Fruit fly (Drosophila melanogaster) whole organism, embryonic: ENCODE data around the gene mRpL3.
"Not testable (repeated sequence)": the region's sequence is repeated elsewhere in the genome, so short reads cannot be mapped to it uniquely, and the experiment has no call there.

Source experiments
- Bgb ChIP-seq: fragments of 200-800 bp; sonication (Bioruptor generic); IDR thresholded peaks from 2 replicates; pipeline ENCODE4 v1.3.6; 2022; ENCODE audit warnings: missing biosample characterization, missing genetic modification characterization; ENCODE audit not compliant: partially characterized antibody
- CG13287 ChIP-seq: fragments of 200-800 bp; sonication (Bioruptor generic); IDR thresholded peaks from 2 replicates; pipeline ENCODE4 v1.3.6; 2022; ENCODE audit warnings: missing biosample characterization, missing genetic modification characterization; ENCODE audit not compliant: partially characterized antibody
- CG14860 ChIP-seq: fragments of 200-800 bp; sonication (Bioruptor generic); IDR thresholded peaks from 3 replicates; pipeline ENCODE4 v1.3.6; 2022; ENCODE audit warnings: missing biosample characterization, missing genetic modification characterization; ENCODE audit not compliant: partially characterized antibody
- CG2129 ChIP-seq: fragments of 200-800 bp; sonication (Bioruptor generic); IDR thresholded peaks from 2 replicates; pipeline ENCODE4 v1.3.6; 2022; ENCODE audit warnings: missing biosample characterization, missing genetic modification characterization; ENCODE audit not compliant: partially characterized antibody
- CG30020 ChIP-seq: fragments of 200-800 bp; optimal IDR thresholded peaks from 2 replicates; lab custom pipeline; 2019; ENCODE audit warnings: missing biosample characterization, mild to moderate bottlenecking, missing genetic modification characterization, moderate library complexity
- CG32532 ChIP-seq: fragments of 200-800 bp; sonication (Bioruptor generic); IDR thresholded peaks from 2 replicates; pipeline ENCODE4 v1.3.6; 2022; ENCODE audit warnings: missing biosample characterization, missing genetic modification characterization
- CG34224 ChIP-seq: fragments of 200-800 bp; sonication (Bioruptor generic); IDR thresholded peaks from 3 replicates; pipeline ENCODE4 v1.3.6; 2022; ENCODE audit warnings: missing biosample characterization, missing genetic modification characterization; ENCODE audit not compliant: partially characterized antibody
- CG42726 ChIP-seq: fragments of 200-800 bp; sonication (Bioruptor generic); IDR thresholded peaks from 2 replicates; pipeline ENCODE4 v1.3.6; 2022; ENCODE audit warnings: missing biosample characterization, missing genetic modification characterization; ENCODE audit not compliant: partially characterized antibody
- CG7357 ChIP-seq: fragments of 200-800 bp; sonication (Bioruptor generic); IDR thresholded peaks from 3 replicates; pipeline ENCODE4 v1.3.6; 2022; ENCODE audit warnings: missing biosample characterization, missing genetic modification characterization
- CG8290 ChIP-seq, 3 experiments: fragments of 200-800 bp; sonication (Bioruptor generic); optimal IDR thresholded peaks; 2 replicates each; lab custom pipeline; 2016 to 2019; ENCODE audit warnings: missing biosample characterization in 3 of 3, missing genetic modification characterization in 3 of 3, mild to moderate bottlenecking in 2 of 3, moderate library complexity in 1 of 3
- Dll ChIP-seq: fragments of 200-800 bp; sonication (Bioruptor generic); IDR thresholded peaks from 4 replicates; pipeline ENCODE4 v1.3.6; 2022; ENCODE audit warnings: missing biosample characterization, missing genetic modification characterization; ENCODE audit not compliant: partially characterized antibody
- Dref ChIP-seq: fragments of 200-800 bp; sonication (Bioruptor generic); IDR thresholded peaks from 2 replicates; pipeline ENCODE4 v1.3.6; 2022; ENCODE audit warnings: missing biosample characterization, missing genetic modification characterization
- Gug ChIP-seq: fragments of 200-800 bp; sonication (Bioruptor generic); IDR thresholded peaks from 4 replicates; pipeline ENCODE4 v1.3.6; 2022; ENCODE audit warnings: missing biosample characterization, missing genetic modification characterization
- Hr78 ChIP-seq, 2 experiments: fragments of 200-800 bp in 1 of 2; fragments of >200 bp in 1 of 2; sonication (Bioruptor generic) in 1 of 2; optimal IDR thresholded peaks; 2 replicates each; lab custom pipeline; 2017 to 2019; ENCODE audit warnings: missing biosample characterization in 2 of 2, missing genetic modification characterization in 2 of 2, mild to moderate bottlenecking in 1 of 2, moderate library complexity in 1 of 2
- Med ChIP-seq: fragments of 200-800 bp; sonication (Bioruptor generic); peaks from one replicate; lab custom pipeline; 2016; ENCODE audit warnings: missing biosample characterization, missing genetic modification characterization, mild to moderate bottlenecking, inconsistent platforms, moderate library complexity
- Ptx1 ChIP-seq: fragments of 200-800 bp; sonication (Bioruptor generic); IDR thresholded peaks from 2 replicates; pipeline ENCODE4 v1.3.6; 2022; ENCODE audit warnings: missing biosample characterization, missing genetic modification characterization
- Rfx ChIP-seq: fragments of 200-800 bp; sonication (Bioruptor generic); IDR thresholded peaks from 2 replicates; pipeline ENCODE4 v1.3.6; 2022; ENCODE audit warnings: missing biosample characterization, missing genetic modification characterization
- Scr ChIP-seq: fragments of 200-800 bp; sonication (Bioruptor generic); IDR thresholded peaks from 2 replicates; pipeline ENCODE4 v1.3.6; 2022; ENCODE audit warnings: missing biosample characterization, missing genetic modification characterization; ENCODE audit not compliant: partially characterized antibody
- amos ChIP-seq: fragments of 200-800 bp; sonication (Bioruptor generic); IDR thresholded peaks from 2 replicates; pipeline ENCODE4 v1.3.6; 2022; ENCODE audit warnings: missing biosample characterization, missing genetic modification characterization; ENCODE audit not compliant: partially characterized antibody
- bbx ChIP-seq: fragments of 200-800 bp; sonication (Bioruptor generic); IDR thresholded peaks from 2 replicates; pipeline ENCODE4 v1.3.6; 2022; ENCODE audit warnings: missing biosample characterization, missing genetic modification characterization; ENCODE audit not compliant: partially characterized antibody
- chinmo ChIP-seq: fragments of 200-800 bp; sonication (Bioruptor generic); IDR thresholded peaks from 4 replicates; pipeline ENCODE4 v1.3.6; 2022; ENCODE audit warnings: missing biosample characterization, missing genetic modification characterization; ENCODE audit not compliant: partially characterized antibody
- crp ChIP-seq, 2 experiments: fragments of 200-800 bp; sonication (Bioruptor generic); optimal IDR thresholded peaks; 2 replicates in 1 of 2; 3 replicates in 1 of 2; lab custom pipeline; 2017; ENCODE audit warnings: missing biosample characterization in 2 of 2, missing genetic modification characterization in 2 of 2, mild to moderate bottlenecking in 1 of 2, moderate library complexity in 1 of 2
- hb ChIP-seq: fragments of 200-800 bp; sonication (Bioruptor generic); IDR thresholded peaks from 3 replicates; pipeline ENCODE4 v1.3.6; 2022; ENCODE audit warnings: missing biosample characterization, missing genetic modification characterization; ENCODE audit not compliant: partially characterized antibody
- hbn ChIP-seq: fragments of 200-800 bp; sonication (Bioruptor generic); IDR thresholded peaks from 2 replicates; pipeline ENCODE4 v1.3.6; 2022; ENCODE audit warnings: missing biosample characterization, missing genetic modification characterization; ENCODE audit not compliant: partially characterized antibody
- inv ChIP-seq: fragments of 200-800 bp; sonication (Bioruptor generic); IDR thresholded peaks from 2 replicates; pipeline ENCODE4 v1.3.6; 2022; ENCODE audit warnings: missing biosample characterization, missing genetic modification characterization; ENCODE audit not compliant: partially characterized antibody
- klu ChIP-seq: fragments of 200-800 bp; sonication (Bioruptor generic); IDR thresholded peaks from 2 replicates; pipeline ENCODE4 v1.3.6; 2022; ENCODE audit warnings: missing biosample characterization, missing genetic modification characterization
- knrl ChIP-seq: fragments of 200-800 bp; sonication (Bioruptor generic); IDR thresholded peaks from 3 replicates; pipeline ENCODE4 v1.3.6; 2022; ENCODE audit warnings: missing biosample characterization, missing genetic modification characterization; ENCODE audit not compliant: partially characterized antibody
- mld ChIP-seq: fragments of 200-800 bp; sonication (Bioruptor generic); IDR thresholded peaks from 3 replicates; pipeline ENCODE4 v1.3.6; 2022; ENCODE audit warnings: missing biosample characterization, missing genetic modification characterization; ENCODE audit not compliant: partially characterized antibody
- nerfin-2 ChIP-seq: fragments of 200-800 bp; sonication (Bioruptor generic); IDR thresholded peaks from 2 replicates; pipeline ENCODE4 v1.3.6; 2022; ENCODE audit warnings: missing biosample characterization, missing genetic modification characterization; ENCODE audit not compliant: partially characterized antibody
- pan ChIP-seq, 4 experiments: fragments of >200 bp in 3 of 4; fragments of 200-800 bp in 1 of 4; sonication (Bioruptor generic) in 1 of 4; optimal IDR thresholded peaks in 3 of 4; IDR thresholded peaks in 1 of 4; 2 replicates each; pipeline versions ENCODE4 v1.3.6 to Lab custom; 2017 to 2022; ENCODE audit warnings: missing biosample characterization in 2 of 4, missing genetic modification characterization in 2 of 4, mixed read lengths in 1 of 4
- prd ChIP-seq, 3 experiments: fragments of >200 bp in 2 of 3; fragments of 200-800 bp in 1 of 3; sonication (Bioruptor generic) in 1 of 3; optimal IDR thresholded peaks in 2 of 3; IDR thresholded peaks in 1 of 3; 2 replicates in 2 of 3; 3 replicates in 1 of 3; pipeline versions ENCODE4 v1.3.6 to Lab custom; 2017 to 2022; ENCODE audit warnings: missing biosample characterization in 1 of 3, missing genetic modification characterization in 1 of 3
- sens ChIP-seq: fragments of 200-800 bp; sonication (Bioruptor generic); peaks from one replicate; lab custom pipeline; 2016; ENCODE audit warnings: missing biosample characterization, missing genetic modification characterization
- sna ChIP-seq: fragments of 200-800 bp; sonication (Bioruptor generic); IDR thresholded peaks from 2 replicates; pipeline ENCODE4 v1.3.6; 2022; ENCODE audit warnings: missing biosample characterization, missing genetic modification characterization; ENCODE audit not compliant: partially characterized antibody
- ssp ChIP-seq: fragments of 200-800 bp; sonication (Bioruptor generic); IDR thresholded peaks from 2 replicates; pipeline ENCODE4 v1.3.6; 2022; ENCODE audit warnings: missing biosample characterization, missing genetic modification characterization
- tna ChIP-seq: fragments of 200-800 bp; sonication (Bioruptor generic); IDR thresholded peaks from 2 replicates; pipeline ENCODE4 v1.3.6; 2022; ENCODE audit warnings: missing biosample characterization, missing genetic modification characterization; ENCODE audit not compliant: partially characterized antibody
- unc-4 ChIP-seq: fragments of 200-800 bp; sonication (Bioruptor generic); IDR thresholded peaks from 2 replicates; pipeline ENCODE4 v1.3.6; 2022; ENCODE audit warnings: missing biosample characterization, missing genetic modification characterization; ENCODE audit not compliant: partially characterized antibody
- vnd ChIP-seq: fragments of 200-800 bp; sonication (Bioruptor generic); IDR thresholded peaks from 3 replicates; pipeline ENCODE4 v1.3.6; 2022; ENCODE audit warnings: missing biosample characterization, missing genetic modification characterization; ENCODE audit not compliant: partially characterized antibody

The mRpL3 gene

DNA sequence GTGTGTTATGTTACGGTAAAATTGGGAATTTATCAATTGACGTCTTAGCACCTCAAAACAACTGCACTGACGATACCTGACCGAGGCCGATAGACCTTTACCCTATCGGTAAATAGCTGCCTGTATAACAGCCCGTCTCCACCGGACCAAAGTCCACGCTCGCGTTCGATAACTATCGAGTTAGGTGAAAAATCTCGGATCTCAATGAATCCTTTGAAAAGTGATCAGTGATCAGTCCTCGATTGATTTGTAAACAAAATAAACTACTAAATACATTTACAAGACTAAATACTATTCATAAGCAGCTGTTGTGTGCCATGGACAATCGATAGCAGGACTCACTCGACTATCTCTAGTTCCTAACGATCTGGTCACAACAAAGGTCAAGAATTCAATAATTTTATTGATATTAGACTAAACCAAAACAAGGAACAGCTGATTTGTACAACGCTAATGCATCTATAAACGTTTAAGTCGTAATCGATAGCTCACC, 34.9 kb downstream of the mRpL3 start, which contains the start of gene sordd1 (continued):
- TF ChIP-seq vnd (GFP tag; lab: Robert Waterston, UW) (peak; percentile 90), crp (GFP tag; optimal IDR thresholded peaks at IDR 0.05; lab: Kevin White, UChicago) (peak in 1 of 2 experiments; percentile 27), ssp (GFP tag; lab: Robert Waterston, UW) (peak; percentile 98), CG2129 (GFP tag; lab: Robert Waterston, UW) (peak; percentile 81), mld (GFP tag; lab: Robert Waterston, UW) (peak; percentile 82), CG14860 (peak; percentile 89), CG30020 (tag; lab: Kevin White, UChicago) (peak; percentile 86), Hr78 (GFP tag; optimal IDR thresholded peaks at IDR 0.05; lab: Kevin White, UChicago) (peak in 1 of 2 experiments; percentile 58), amos (peak; percentile 93), hbn (peak; percentile 83), inv (GFP tag; lab: Robert Waterston, UW) (peak; percentile 95)

DNA sequence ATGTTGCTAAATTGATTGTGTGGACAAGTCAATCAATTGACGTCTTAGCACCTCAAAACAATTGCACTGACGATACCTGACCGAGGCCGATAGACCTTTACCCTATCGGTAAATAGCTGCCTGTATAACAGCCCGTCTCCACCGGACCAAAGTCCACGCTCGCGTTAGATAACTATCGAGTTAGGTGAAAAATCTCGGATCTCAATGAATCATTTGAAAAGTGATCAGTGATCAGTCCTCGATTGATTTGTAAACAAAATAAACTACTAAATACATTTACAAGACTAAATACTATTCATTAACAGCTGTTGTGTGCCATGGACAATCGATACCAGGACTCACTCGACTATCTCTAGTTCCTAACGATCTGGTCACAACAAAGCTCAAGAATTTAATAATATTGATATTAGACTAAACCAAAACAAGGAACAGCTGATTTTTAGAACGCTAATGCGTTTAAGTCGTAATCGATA, 38.1 kb downstream of the mRpL3 start, which contains the start of the genes sordd2 and CG15602:
sordd2 (minus strand) TSS at position 78 of the 473 bp plus-strand sequence.
CG15602 (plus strand) TSS at position 342 of the 473 bp plus-strand sequence.
- TF ChIP-seq Scr (GFP tag; lab: Robert Waterston, UW) (peak; percentile 81), tna (GFP tag; lab: Robert Waterston, UW) (peak; percentile 62), Hr78 (GFP tag; optimal IDR thresholded peaks at IDR 0.05; lab: Kevin White, UChicago) (peak in 1 of 2 experiments; percentile 66), pan (GFP tag; optimal IDR thresholded peaks at IDR 0.05 in 1 of 2, IDR thresholded peaks at IDR 0.05 in 1 of 2) (peak in 1 of 2 experiments; percentile 24), ssp (GFP tag; lab: Robert Waterston, UW) (peak; percentile 95), bbx (peak; percentile 86), nerfin-2 (GFP tag; lab: Robert Waterston, UW) (peak; percentile 40; the same call in 1 of the 2 replicates), CG13287 (GFP tag; lab: Robert Waterston, UW) (peak; percentile 33), CG32532 (peak; percentile 17; the same call in 1 of the 2 replicates), Gug (GFP tag; lab: Robert Waterston, UW) (peak; percentile 21; the same call in 1 of the 4 replicates), knrl (GFP tag; lab: Robert Waterston, UW) (peak; percentile 81), mld (GFP tag; lab: Robert Waterston, UW) (0 out of 3 replicates have a peak, but pooled peaks have one; percentile 20), vnd (GFP tag; lab: Robert Waterston, UW) (peak; percentile 68), CG34224 (GFP tag; lab: Robert Waterston, UW) (peak; percentile 60; the same call in 2 of the 3 replicates), Dref (GFP tag; lab: Robert Waterston, UW) (peak; percentile 71), Bgb (peak; percentile 94), Ptx1 (GFP tag; lab: Robert Waterston, UW) (0 out of 2 replicates have a peak, but pooled peaks have one; percentile 11), CG7357 (GFP tag; lab: Robert Waterston, UW) (0 out of 3 replicates have a peak, but pooled peaks have one; percentile 20), CG30020 (tag; lab: Kevin White, UChicago) (peak; percentile 88), sens (GFP tag; lab: Kevin White, UChicago) (peak; percentile 65), CG14860 (peak; percentile 56), amos (peak; percentile 63), chinmo (0 out of 4 replicates have a peak, but pooled peaks have one; percentile 20), CG42726 (GFP tag; lab: Robert Waterston, UW) (peak; percentile 80; the same call in 1 of the 2 replicates), klu (peak; percentile 18; the same call in 1 of the 2 replicates), Rfx (GFP tag; lab: Robert Waterston, UW) (peak; percentile 31; the same call in 1 of the 2 replicates), sna (peak; percentile 67), hb (peak; percentile 76), unc-4 (GFP tag; lab: Robert Waterston, UW) (peak; percentile 84), CG8290 (GFP tag; optimal IDR thresholded peaks at IDR 0.05; lab: Kevin White, UChicago) (peak; percentile 87), prd (GFP tag; IDR thresholded peaks at IDR 0.05; lab: Robert Waterston, UW) (peak; percentile 31; the same call in 1 of the 3 replicates), Dll (GFP tag; lab: Robert Waterston, UW) (peak; percentile 80), Med (GFP tag; lab: Kevin White, UChicago) (peak; percentile 15)
- TF ChIP-seq pan (optimal IDR thresholded peaks at IDR 0.05; lab: Kevin White, UChicago); CG8290 (tag; optimal IDR thresholded peaks at IDR 0.05; lab: Kevin White, UChicago); prd (optimal IDR thresholded peaks at IDR 0.05; lab: Kevin White, UChicago): not testable (repeated sequence)
